Worm (Caenorhabditis elegans) whole organism, L1 larva: ENCODE measurements around the gene T16G1.18.

ENCODE experiments used
- elt-2 ChIP-seq: sonication (generic microtip); optimal IDR thresholded peaks from 2 replicates; lab custom pipeline; 2016; ENCODE audit warnings: missing genetic modification characterization, mild to moderate bottlenecking, inconsistent platforms, missing compliant biosample characterization, missing genetic modification reagents
- unc-130 ChIP-seq: fragments of 150-350 bp; optimal IDR thresholded peaks from 2 replicates; lab custom pipeline; 2017; ENCODE audit warnings: missing biosample characterization, missing genetic modification characterization, inconsistent platforms

ce11 chrV:12919705-12920104 lies 31.4 kb upstream of the T16G1.18 start, which contains the start of gene lipl-1:
- TF ChIP-seq unc-130 (no peak), elt-2 (no peak)
